Worm (Caenorhabditis elegans): Measurements from ENCODE around the gene cls-2.
"Not testable (repeated sequence)": the region's sequence is repeated elsewhere in the genome, so short reads cannot be mapped to it uniquely, and the experiment has no call there.

The cls-2 gene

ce11 chrIII:9054414-9055147, at the start of gene cls-2:
TSS of gene cls-2 (plus strand) at chrIII:9055048.
- TF ChIP-seq W03F9.2 (tag; optimal IDR thresholded peaks at IDR 0.05) (peak; percentile 14), him-1 (tag; optimal IDR thresholded peaks at IDR 0.05) (no peak), dao-5 (tag; optimal IDR thresholded peaks at IDR 0.05) (no peak)

- not testable (repeated sequence) for TF ChIP-seq him-1, W03F9.2, dao-5 (tag; optimal IDR thresholded peaks at IDR 0.05)
Observed at ce11 chrIII:9005905-9006372, 48.9 kb upstream of the cls-2 start, which contains the start of gene rab-6.1. TSS of gene rab-6.1 (minus strand) at chrIII:9005955.

ce11 chrIII:9007183-9007582, 47.7 kb upstream of the cls-2 start:
- no peak for TF ChIP-seq dao-5 (tag; optimal IDR thresholded peaks at IDR 0.05)
- no peak for TF ChIP-seq W03F9.2 (tag; optimal IDR thresholded peaks at IDR 0.05)
- no peak for TF ChIP-seq him-1 (tag; optimal IDR thresholded peaks at IDR 0.05)

ce11 chrIII:9010047-9010446, 44.8 kb upstream of the cls-2 start, which contains the start of gene F59B2.8:
TSS of gene F59B2.8 (minus strand) at chrIII:9010197.
- no peak for TF ChIP-seq W03F9.2 (tag; optimal IDR thresholded peaks at IDR 0.05)
- TF ChIP-seq him-1 (tag; optimal IDR thresholded peaks at IDR 0.05) = no peak
- TF ChIP-seq dao-5 (tag; optimal IDR thresholded peaks at IDR 0.05) = no peak

ce11 chrIII:9012309-9012708, 42.5 kb upstream of the cls-2 start, which contains the start of gene F59B2.9:
TSS of gene F59B2.9 (minus strand) at chrIII:9012409.
- TF ChIP-seq him-1 (tag; optimal IDR thresholded peaks at IDR 0.05) (no peak), W03F9.2 (tag; optimal IDR thresholded peaks at IDR 0.05) (no peak), dao-5 (tag; optimal IDR thresholded peaks at IDR 0.05) (no peak)

- no peak for TF ChIP-seq him-1 (tag; optimal IDR thresholded peaks at IDR 0.05)
- TF ChIP-seq dao-5 (tag; optimal IDR thresholded peaks at IDR 0.05) = no peak
- TF ChIP-seq W03F9.2 (tag; optimal IDR thresholded peaks at IDR 0.05) = no peak
Observed at ce11 chrIII:9017181-9017651, 37.6 kb upstream of the cls-2 start, which contains the start of gene F59B2.12. TSS of gene F59B2.12 (plus strand) at chrIII:9017601.

ce11 chrIII:9022535-9022934, 32.3 kb upstream of the cls-2 start, which contains the start of gene F59B2.14:
TSS of gene F59B2.14 (minus strand) at chrIII:9022635.
- TF ChIP-seq W03F9.2 (tag; optimal IDR thresholded peaks at IDR 0.05) (no peak), dao-5 (tag; optimal IDR thresholded peaks at IDR 0.05) (no peak), him-1 (tag; optimal IDR thresholded peaks at IDR 0.05) (no peak)

- TF ChIP-seq W03F9.2 (tag; optimal IDR thresholded peaks at IDR 0.05) = no peak
- no peak for TF ChIP-seq dao-5 (tag; optimal IDR thresholded peaks at IDR 0.05)
- no peak for TF ChIP-seq him-1 (tag; optimal IDR thresholded peaks at IDR 0.05)
Observed at ce11 chrIII:9023601-9024000, 31.2 kb upstream of the cls-2 start.

ce11 chrIII:9026951-9027350, 27.9 kb upstream of the cls-2 start, which contains the start of gene F59B2.13:
TSS of gene F59B2.13 (minus strand) at chrIII:9027051.
- TF ChIP-seq W03F9.2 (tag; optimal IDR thresholded peaks at IDR 0.05) (no peak), him-1 (tag; optimal IDR thresholded peaks at IDR 0.05) (no peak), dao-5 (tag; optimal IDR thresholded peaks at IDR 0.05) (no peak)

ce11 chrIII:9030818-9031217, 24.0 kb upstream of the cls-2 start:
- TF ChIP-seq W03F9.2 (tag; optimal IDR thresholded peaks at IDR 0.05) = no peak
- TF ChIP-seq dao-5 (tag; optimal IDR thresholded peaks at IDR 0.05) = no peak
- no peak for TF ChIP-seq him-1 (tag; optimal IDR thresholded peaks at IDR 0.05)

- TF ChIP-seq dao-5 (tag; optimal IDR thresholded peaks at IDR 0.05) = no peak
- no peak for TF ChIP-seq him-1 (tag; optimal IDR thresholded peaks at IDR 0.05)
- TF ChIP-seq W03F9.2 (tag; optimal IDR thresholded peaks at IDR 0.05) = no peak
Observed at ce11 chrIII:9034133-9034532, 20.7 kb upstream of the cls-2 start.

- TF ChIP-seq W03F9.2 (tag; optimal IDR thresholded peaks at IDR 0.05) = no peak
Observed at ce11 chrIII:9035037-9035436, 19.8 kb upstream of the cls-2 start.

- TF ChIP-seq dao-5 (tag; optimal IDR thresholded peaks at IDR 0.05) (no peak), W03F9.2 (tag; optimal IDR thresholded peaks at IDR 0.05) (no peak)
Observed at ce11 chrIII:9037658-9038057, 17.2 kb upstream of the cls-2 start, which contains the start of gene R107.9. TSS of gene R107.9 (plus strand) at chrIII:9037958.

ce11 chrIII:9043200-9043599, 11.6 kb upstream of the cls-2 start, which contains the start of gene nac-2:
TSS of gene nac-2 (minus strand) at chrIII:9043300.
- no peak for TF ChIP-seq W03F9.2 (tag; optimal IDR thresholded peaks at IDR 0.05)
- TF ChIP-seq him-1 (tag; optimal IDR thresholded peaks at IDR 0.05) = no peak
- no peak for TF ChIP-seq dao-5 (tag; optimal IDR thresholded peaks at IDR 0.05)

All from whole organism, L4/young adult.